Worm (Caenorhabditis elegans): ENCODE results near the gene lev-8.

DNA sequence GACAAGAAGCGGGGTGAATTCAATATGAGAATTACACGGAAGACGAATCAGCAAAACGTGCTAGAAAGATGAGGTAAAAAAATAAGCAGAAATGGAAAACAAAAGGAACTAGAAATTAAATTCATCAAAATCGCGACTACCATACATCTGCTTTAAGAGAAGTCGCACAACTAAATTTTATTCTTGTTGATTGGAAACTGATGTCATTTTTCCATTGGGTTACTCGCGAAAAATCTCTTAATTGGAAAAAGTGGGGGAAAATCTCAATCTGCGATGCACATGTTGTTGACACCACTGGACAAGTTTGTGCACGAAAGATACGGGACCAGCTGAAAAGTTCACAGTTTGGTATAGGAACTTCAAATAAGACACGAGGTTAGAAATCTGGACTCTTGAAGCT, 36.2 kb downstream of the lev-8 start:
- TF ChIP-seq tab-1 (GFP tag; IDR thresholded peaks at IDR 0.05) (no peak), flt-1 (GFP tag; IDR thresholded peaks at IDR 0.05) (no peak)
